Worm (Caenorhabditis elegans): Measurements from ENCODE around the gene adm-2.

ce11 chrX:13744543-13745113, 56.9 kb downstream of the adm-2 start:
- TF ChIP-seq him-1 (tag; optimal IDR thresholded peaks at IDR 0.05) (no peak), dao-5 (tag; optimal IDR thresholded peaks at IDR 0.05) (no peak)
